Worm (Caenorhabditis elegans) whole organism, midembryonic: Measurements from ENCODE around the gene srx-67.

Source experiments
- T22C8.4 ChIP-seq: fragments of 200-800 bp; sonication (Bioruptor generic); IDR thresholded peaks from 2 replicates; pipeline ENCODE4 v1.3.6; 2022; ENCODE audit warnings: missing genetic modification characterization, missing compliant biosample characterization
- cog-1 ChIP-seq: sonication (generic microtip); optimal IDR thresholded peaks from 2 replicates; lab custom pipeline; 2016; ENCODE audit warnings: missing genetic modification characterization, missing compliant biosample characterization
- flt-1 ChIP-seq: fragments of 200-800 bp; sonication (Bioruptor generic); IDR thresholded peaks from 2 replicates; pipeline ENCODE4 v1.3.6; 2022; ENCODE audit warnings: missing genetic modification characterization, missing compliant biosample characterization
- klf-2 ChIP-seq: fragments of 200-800 bp; sonication (Bioruptor generic); conservative IDR thresholded peaks from 2 replicates; pipeline ENCODE4 v1.3.6; 2022; ENCODE audit warnings: missing genetic modification reagents, missing genetic modification characterization, missing compliant biosample characterization
- med-1 ChIP-seq: sonication (generic microtip); optimal IDR thresholded peaks from 2 replicates; lab custom pipeline; 2017; ENCODE audit warnings: missing genetic modification characterization, mild to moderate bottlenecking, missing compliant biosample characterization, antibody characterized with exemption, missing genetic modification reagents; ENCODE audit not compliant: insufficient read depth
- ref-1 ChIP-seq: fragments of 200-800 bp; sonication (Bioruptor generic); conservative IDR thresholded peaks from 2 replicates; pipeline ENCODE4 v1.3.6; 2022; ENCODE audit warnings: missing genetic modification reagents, missing genetic modification characterization, missing compliant biosample characterization
- tab-1 ChIP-seq: fragments of 200-800 bp; sonication (Bioruptor generic); IDR thresholded peaks from 2 replicates; pipeline ENCODE4 v1.3.6; 2022; ENCODE audit warnings: missing genetic modification characterization, missing compliant biosample characterization
- ztf-23 ChIP-seq: fragments of 200-800 bp; sonication (Bioruptor generic); IDR thresholded peaks from 2 replicates; pipeline ENCODE4 v1.3.6; 2022; ENCODE audit warnings: missing genetic modification reagents, missing genetic modification characterization, missing compliant biosample characterization

DNA sequence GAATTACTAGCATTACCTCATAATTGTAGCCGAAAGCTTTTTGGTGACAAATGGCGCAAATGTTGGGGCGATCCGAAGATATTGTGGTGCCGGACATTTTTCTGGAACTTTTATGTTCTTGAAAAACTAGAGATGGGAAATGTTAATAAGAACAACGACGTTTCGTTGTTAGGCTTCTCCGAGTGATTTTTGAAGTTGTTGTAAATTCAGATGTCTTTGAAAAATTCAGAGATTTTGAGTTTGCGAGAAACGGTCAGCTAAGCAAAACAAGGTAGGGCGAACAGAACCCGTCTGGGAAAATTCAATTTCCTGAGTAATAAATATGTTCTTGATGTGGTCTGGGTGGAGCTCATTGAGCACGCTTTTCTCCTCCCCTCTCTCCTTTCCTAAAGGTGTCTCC lies 30.5 kb upstream of the srx-67 start, which contains the start of gene nhr-124:
- no peak for TF ChIP-seq T22C8.4
- TF ChIP-seq flt-1 (GFP tag; lab: Robert Waterston, UW), result no peak
- no peak for TF ChIP-seq tab-1
- no peak for TF ChIP-seq med-1 (GFP tag; lab: Kevin White, UChicago)
- TF ChIP-seq ref-1, result no peak
- no peak for TF ChIP-seq ztf-23 (GFP tag; lab: Robert Waterston, UW)
- TF ChIP-seq klf-2 (GFP tag; lab: Robert Waterston, UW), result no peak
- TF ChIP-seq cog-1 (tag; lab: Kevin White, UChicago), result no peak
